Fruit fly (Drosophila melanogaster): ENCODE measurements around the gene CG8202.
A peak's percentile ranks its signal among the peaks of the same experiment; 100 is the strongest.

CG8202 gene

DNA sequence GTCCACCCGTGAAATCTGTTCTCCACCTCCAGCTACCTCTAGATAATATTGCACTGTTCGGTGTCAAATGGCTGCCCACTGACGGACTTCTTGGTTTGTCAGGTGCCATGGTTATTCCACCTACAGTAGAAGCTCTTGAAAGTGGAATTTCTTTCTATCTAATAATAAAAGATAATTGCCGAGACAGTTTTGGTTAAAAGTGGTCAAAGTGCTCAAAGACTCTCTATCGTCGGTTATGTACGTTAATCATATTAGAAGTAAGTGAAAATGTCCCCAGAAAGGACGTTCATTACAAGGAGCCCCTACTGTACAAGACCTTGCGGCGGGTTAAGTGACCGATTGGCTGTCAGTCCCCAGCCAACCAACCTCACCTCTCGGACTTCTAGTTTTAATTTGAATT lies 12.3 kb downstream of the CG8202 start (continued):
- TF ChIP-seq Sry-δ (GFP tag; optimal IDR thresholded peaks at IDR 0.05) (no peak), vfl (GFP tag; optimal IDR thresholded peaks at IDR 0.05) (peak; percentile 8), gcm (GFP tag; optimal IDR thresholded peaks at IDR 0.05) (peak; percentile 33), Dll (GFP tag; IDR thresholded peaks at IDR 0.05; ENCODE audit: partially characterized antibody) (no peak), Atf6 (GFP tag; IDR thresholded peaks at IDR 0.05) (peak; percentile 34; the same call in 1 of the 2 replicates), pho (GFP tag; optimal IDR thresholded peaks at IDR 0.05) (no peak), Eip74EF (GFP tag; optimal IDR thresholded peaks at IDR 0.05) (no peak), crc (GFP tag; optimal IDR thresholded peaks at IDR 0.05) (no peak), CkIIα-i1 (GFP tag; IDR thresholded peaks at IDR 0.05) (no peak), CG9932 (GFP tag; IDR thresholded peaks at IDR 0.05) (peak; percentile 39; the same call in 1 of the 2 replicates), CG4820 (GFP tag; optimal IDR thresholded peaks at IDR 0.05) (peak; percentile 45), Dp (GFP tag; optimal IDR thresholded peaks at IDR 0.05) (no peak), C15 (GFP tag; IDR thresholded peaks at IDR 0.05) (0 out of 3 replicates have a peak, but pooled peaks have one; percentile 55), Oaz (GFP tag; IDR thresholded peaks at IDR 0.05) (no peak), CG8281 (tag; optimal IDR thresholded peaks at IDR 0.05) (no peak), Jarid2 (GFP tag; optimal IDR thresholded peaks at IDR 0.05) (no peak), bsh (GFP tag; optimal IDR thresholded peaks at IDR 0.05) (peak in 1 of 2 experiments; percentile 57), Elba2 (GFP tag; optimal IDR thresholded peaks at IDR 0.05) (no peak), Sox100B (GFP tag; optimal IDR thresholded peaks at IDR 0.05) (no peak), gsb-n (tag; optimal IDR thresholded peaks at IDR 0.05) (peak; percentile 15), CG6854 (GFP tag; optimal IDR thresholded peaks at IDR 0.05) (no peak), CG8290 (GFP tag; optimal IDR thresholded peaks at IDR 0.05) (no peak), CG8290 (tag; optimal IDR thresholded peaks at IDR 0.05) (peak in 1 of 2 experiments; percentile 23), lola (GFP tag; optimal IDR thresholded peaks at IDR 0.05) (no peak), D (optimal IDR thresholded peaks at IDR 0.05) (no peak), D (GFP tag; optimal IDR thresholded peaks at IDR 0.05) (no peak), CG31388 (GFP tag; optimal IDR thresholded peaks at IDR 0.05) (no peak), toy (GFP tag; IDR thresholded peaks at IDR 0.05) (no peak), sc (optimal IDR thresholded peaks at IDR 0.05) (no peak), sc (GFP tag; optimal IDR thresholded peaks at IDR 0.05) (no peak), mld (GFP tag; IDR thresholded peaks at IDR 0.05; ENCODE audit: partially characterized antibody) (no peak), pros (GFP tag; optimal IDR thresholded peaks at IDR 0.05) (no peak), wor (GFP tag; IDR thresholded peaks at IDR 0.05) (no peak), CG11695 (GFP tag; IDR thresholded peaks at IDR 0.05) (peak; percentile 42; the same call in 2 of the 3 replicates), GATAe (GFP tag; conservative IDR thresholded peaks at IDR 0.05) (no peak), CG5245 (GFP tag; optimal IDR thresholded peaks at IDR 0.05) (no peak), CG14710 (tag; optimal IDR thresholded peaks at IDR 0.05) (no peak), CG2120 (GFP tag; optimal IDR thresholded peaks at IDR 0.05) (peak; percentile 63), CG10267 (tag; optimal IDR thresholded peaks at IDR 0.05) (peak; percentile 17), bigmax (GFP tag; optimal IDR thresholded peaks at IDR 0.05) (no peak), hth (optimal IDR thresholded peaks at IDR 0.05) (no peak), dmrt11E (tag; optimal IDR thresholded peaks at IDR 0.05) (no peak), CG17802 (tag; optimal IDR thresholded peaks at IDR 0.05) (no peak), odd (GFP tag; optimal IDR thresholded peaks at IDR 0.05) (peak; percentile 14), CG12219 (GFP tag; optimal IDR thresholded peaks at IDR 0.05) (peak; percentile 39), CG11504 (tag; optimal IDR thresholded peaks at IDR 0.05) (no peak), CG3163 (GFP tag; optimal IDR thresholded peaks at IDR 0.05) (no peak), Aef1 (GFP tag; IDR thresholded peaks at IDR 0.05) (peak; percentile 44; the same call in 1 of the 3 replicates), ranshi (GFP tag; IDR thresholded peaks at IDR 0.05) (peak; percentile 61), CG34224 (GFP tag; IDR thresholded peaks at IDR 0.05; ENCODE audit: partially characterized antibody) (no peak), Sin3A (optimal IDR thresholded peaks at IDR 0.05) (no peak), shn (GFP tag; optimal IDR thresholded peaks at IDR 0.05) (peak; percentile 4)

Data from whole organism, embryonic.